Worm (Caenorhabditis elegans): ENCODE results near the gene F38C2.7.

DNA sequence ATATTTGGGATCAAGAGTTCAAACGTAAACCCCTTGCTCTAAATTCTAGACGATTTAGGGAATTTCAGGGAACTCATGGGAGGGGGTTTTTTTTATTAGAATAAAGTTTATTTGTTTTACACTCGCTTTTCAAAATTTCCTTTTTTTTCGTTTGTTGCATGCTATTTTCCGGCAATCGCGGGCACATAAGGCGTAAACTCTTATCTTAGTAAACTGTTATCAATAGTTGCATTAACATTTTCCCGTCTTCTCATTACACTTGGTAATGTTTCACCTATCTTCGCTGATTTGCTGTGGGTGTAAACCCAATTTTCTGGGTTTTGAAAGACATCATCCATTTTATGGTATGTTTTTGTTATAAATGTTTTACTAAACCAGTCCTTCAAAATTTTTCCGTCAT lies 16.7 kb upstream of the F38C2.7 start:
- TF ChIP-seq zag-1 (tag; optimal IDR thresholded peaks at IDR 0.05) = no peak
- TF ChIP-seq ces-1 (GFP tag; optimal IDR thresholded peaks at IDR 0.05) = no peak
- no peak for TF ChIP-seq pag-3 (tag; optimal IDR thresholded peaks at IDR 0.05; ENCODE audit: borderline replicate concordance, insufficient read depth)
- no peak for TF ChIP-seq ceh-82 (tag; optimal IDR thresholded peaks at IDR 0.05)
- no peak for TF ChIP-seq blmp-1 (tag; optimal IDR thresholded peaks at IDR 0.05)
- no peak for TF ChIP-seq aha-1 (tag; optimal IDR thresholded peaks at IDR 0.05)
- no peak for TF ChIP-seq ztf-11 (tag; optimal IDR thresholded peaks at IDR 0.05)
- no peak for TF ChIP-seq nhr-77 (tag; optimal IDR thresholded peaks at IDR 0.05)
- TF ChIP-seq nhr-76 (tag; optimal IDR thresholded peaks at IDR 0.05) = no peak

All from whole organism, L1 larva.